Worm (Caenorhabditis elegans) whole organism, L3 larva: ENCODE data around the gene col-96.

Experiments used
- R02D3.7 ChIP-seq: fragments of 150-350 bp; optimal IDR thresholded peaks from 2 replicates; lab custom pipeline; 2014; ENCODE audit warnings: missing biosample characterization, missing genetic modification characterization
- aly-2 ChIP-seq: fragments of 150-350 bp; optimal IDR thresholded peaks from 2 replicates; lab custom pipeline; 2014; ENCODE audit warnings: missing biosample characterization, missing genetic modification characterization
- ama-1 ChIP-seq: fragments of 150-350 bp; optimal IDR thresholded peaks from 2 replicates; lab custom pipeline; 2018
- ceh-16 ChIP-seq: sonication (generic microtip); optimal IDR thresholded peaks from 2 replicates; lab custom pipeline; 2017; ENCODE audit warnings: missing biosample characterization, missing genetic modification characterization
- ceh-28 ChIP-seq: fragments of 150-350 bp; optimal IDR thresholded peaks from 2 replicates; lab custom pipeline; 2014; ENCODE audit warnings: missing biosample characterization, missing genetic modification reagents, missing genetic modification characterization
- ceh-82 ChIP-seq: fragments of 150-350 bp; optimal IDR thresholded peaks from 2 replicates; lab custom pipeline; 2014; ENCODE audit warnings: missing biosample characterization, missing genetic modification characterization
- ceh-9 ChIP-seq: sonication (generic microtip); optimal IDR thresholded peaks from 2 replicates; lab custom pipeline; 2018; ENCODE audit warnings: missing biosample characterization, missing genetic modification characterization
- egl-27 ChIP-seq: sonication (generic microtip); optimal IDR thresholded peaks from 4 replicates; lab custom pipeline; 2017; ENCODE audit warnings: missing biosample characterization, missing genetic modification reagents, missing genetic modification characterization
- egl-5 ChIP-seq: fragments of 150-350 bp; optimal IDR thresholded peaks from 2 replicates; lab custom pipeline; 2017; ENCODE audit warnings: missing biosample characterization, missing genetic modification reagents, missing genetic modification characterization, inconsistent platforms
- eor-1 ChIP-seq, 2 experiments: fragments of 150-350 bp; optimal IDR thresholded peaks; 2 replicates each; lab custom pipeline; 2014 to 2018; ENCODE audit warnings: missing biosample characterization in 2 of 2, missing genetic modification characterization in 2 of 2
- fkh-10 ChIP-seq: sonication (generic microtip); optimal IDR thresholded peaks from 2 replicates; lab custom pipeline; 2017; ENCODE audit warnings: missing biosample characterization, missing genetic modification reagents, missing genetic modification characterization
- fos-1 ChIP-seq: fragments of 150-350 bp; optimal IDR thresholded peaks from 2 replicates; lab custom pipeline; 2014; ENCODE audit warnings: missing biosample characterization, missing genetic modification characterization
- hmg-11 ChIP-seq: sonication (generic microtip); optimal IDR thresholded peaks from 2 replicates; lab custom pipeline; 2016; ENCODE audit warnings: missing genetic modification characterization, missing compliant biosample characterization
- jun-1 ChIP-seq: fragments of 150-350 bp; optimal IDR thresholded peaks from 2 replicates; lab custom pipeline; 2014; ENCODE audit warnings: missing biosample characterization, missing genetic modification reagents, missing genetic modification characterization
- lin-15B ChIP-seq: fragments of 150-350 bp; optimal IDR thresholded peaks from 2 replicates; lab custom pipeline; 2014; ENCODE audit warnings: missing biosample characterization, missing genetic modification characterization
- lin-39 ChIP-seq: fragments of 150-350 bp; optimal IDR thresholded peaks from 2 replicates; lab custom pipeline; 2018; ENCODE audit warnings: missing biosample characterization, missing genetic modification reagents, missing genetic modification characterization
- lsy-12 ChIP-seq: sonication (generic microtip); optimal IDR thresholded peaks from 2 replicates; lab custom pipeline; 2016; ENCODE audit warnings: mild to moderate bottlenecking, missing genetic modification characterization, missing compliant biosample characterization
- mdl-1 ChIP-seq: fragments of 150-350 bp; optimal IDR thresholded peaks from 2 replicates; lab custom pipeline; 2014; ENCODE audit warnings: missing biosample characterization, missing genetic modification characterization
- nfya-1 ChIP-seq: sonication (generic microtip); optimal IDR thresholded peaks from 2 replicates; lab custom pipeline; 2017; ENCODE audit warnings: missing genetic modification characterization, mild to moderate bottlenecking, missing compliant biosample characterization, antibody characterized with exemption, moderate library complexity; ENCODE audit not compliant: insufficient read depth
- nhr-12 ChIP-seq: fragments of 150-350 bp; optimal IDR thresholded peaks from 2 replicates; lab custom pipeline; 2014; ENCODE audit warnings: missing biosample characterization, missing genetic modification characterization
- nhr-23 ChIP-seq: fragments of 150-350 bp; optimal IDR thresholded peaks from 2 replicates; lab custom pipeline; 2014; ENCODE audit warnings: missing biosample characterization, missing genetic modification reagents, missing genetic modification characterization
- nhr-237 ChIP-seq: fragments of 150-350 bp; optimal IDR thresholded peaks from 2 replicates; lab custom pipeline; 2014; ENCODE audit warnings: missing biosample characterization, missing genetic modification characterization
- nhr-28 ChIP-seq: fragments of 150-350 bp; optimal IDR thresholded peaks from 2 replicates; lab custom pipeline; 2014; ENCODE audit warnings: missing biosample characterization, missing genetic modification characterization
- nhr-43 ChIP-seq: sonication (generic microtip); optimal IDR thresholded peaks from 2 replicates; lab custom pipeline; 2016; ENCODE audit warnings: mild to moderate bottlenecking, missing genetic modification characterization, missing compliant biosample characterization; ENCODE audit not compliant: poor library complexity, severe bottlenecking
- nhr-67 ChIP-seq: fragments of 150-350 bp; optimal IDR thresholded peaks from 2 replicates; lab custom pipeline; 2014; ENCODE audit warnings: missing biosample characterization, missing genetic modification characterization
- pha-4 ChIP-seq: fragments of 150-350 bp; optimal IDR thresholded peaks from 2 replicates; lab custom pipeline; 2014; ENCODE audit warnings: missing biosample characterization, missing genetic modification reagents, missing genetic modification characterization
- pqm-1 ChIP-seq: fragments of 150-350 bp; optimal IDR thresholded peaks from 2 replicates; lab custom pipeline; 2017; ENCODE audit warnings: missing biosample characterization, missing genetic modification characterization, inconsistent platforms
- sea-2 ChIP-seq: fragments of 150-350 bp; sonication (generic microtip); optimal IDR thresholded peaks from 4 replicates; lab custom pipeline; 2014; ENCODE audit warnings: missing biosample characterization, missing genetic modification reagents, missing genetic modification characterization
- skn-1 ChIP-seq: fragments of 150-350 bp; optimal IDR thresholded peaks from 2 replicates; lab custom pipeline; 2014; ENCODE audit warnings: missing biosample characterization, missing genetic modification characterization
- snpc-4 ChIP-seq: fragments of 150-350 bp; optimal IDR thresholded peaks from 2 replicates; lab custom pipeline; 2014; ENCODE audit warnings: missing biosample characterization, missing genetic modification characterization
- unc-39 ChIP-seq: sonication (generic microtip); optimal IDR thresholded peaks from 4 replicates; lab custom pipeline; 2017; ENCODE audit warnings: missing biosample characterization, missing genetic modification characterization
- unc-62 ChIP-seq: fragments of 150-350 bp; sonication (generic microtip); optimal IDR thresholded peaks from 4 replicates; lab custom pipeline; 2014; ENCODE audit warnings: missing biosample characterization, missing genetic modification reagents, missing genetic modification characterization
- ztf-11 ChIP-seq: fragments of 150-350 bp; optimal IDR thresholded peaks from 2 replicates; lab custom pipeline; 2014; ENCODE audit warnings: missing biosample characterization, missing genetic modification characterization

The col-96 gene

DNA sequence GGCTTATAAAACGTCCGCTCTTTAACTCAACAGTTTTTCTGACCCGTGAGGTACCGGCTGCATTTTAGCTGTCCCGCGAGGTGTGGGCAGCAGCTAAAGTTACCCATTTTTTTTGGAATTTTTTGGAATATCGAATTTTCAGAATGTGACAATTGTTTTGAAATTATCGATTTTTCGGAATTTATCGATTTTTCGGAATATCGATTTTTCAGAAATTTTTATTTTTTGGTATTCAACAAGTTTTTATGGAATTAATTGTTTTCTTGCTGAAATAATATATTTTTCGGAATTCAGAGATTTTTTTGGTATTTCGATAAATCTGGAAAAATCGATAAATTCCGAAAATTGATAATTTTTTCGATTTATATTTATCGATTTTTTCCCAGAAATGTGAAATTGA, 26.4 kb upstream of the col-96 start:
- TF ChIP-seq ceh-28 (tag; lab: Kevin White, UChicago) (peak; percentile 97), lsy-12 (no peak)
- TF ChIP-seq, all 47 proteins: peak for 1

DNA sequence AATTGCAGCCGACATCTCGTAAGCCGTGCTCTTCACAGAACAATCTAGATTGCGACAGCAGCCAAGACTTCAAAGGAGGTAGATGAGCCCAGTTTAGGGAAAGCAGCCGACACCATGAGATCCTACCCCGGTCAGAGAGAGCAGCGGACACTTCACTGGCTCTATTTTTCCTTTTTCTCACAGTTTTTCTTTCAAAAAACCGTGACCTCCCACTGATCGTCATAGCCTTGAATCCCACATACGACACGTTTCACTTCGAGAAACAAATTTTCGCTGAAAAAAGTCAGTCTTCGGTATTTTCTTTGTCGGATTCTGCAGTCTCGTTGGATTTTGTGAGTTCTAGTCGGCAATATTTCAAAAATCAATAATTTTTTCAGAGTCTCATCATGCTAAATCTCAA, 25.5 kb upstream of the col-96 start, which contains the start of gene Y41C4A.21:
Gene Y41C4A.21, plus strand, starts transcription at position 301 of the 400 bp plus-strand sequence.
- TF ChIP-seq snpc-4 (tag; lab: Kevin White, UChicago) (no peak), hmg-11 (tag; lab: Kevin White, UChicago) (no peak), unc-62 (GFP tag; lab: Kevin White, UChicago) (no peak), pha-4 (tag; lab: Kevin White, UChicago) (no peak), nhr-23 (tag; lab: Kevin White, UChicago) (no peak), mdl-1 (tag; lab: Kevin White, UChicago) (no peak)

DNA sequence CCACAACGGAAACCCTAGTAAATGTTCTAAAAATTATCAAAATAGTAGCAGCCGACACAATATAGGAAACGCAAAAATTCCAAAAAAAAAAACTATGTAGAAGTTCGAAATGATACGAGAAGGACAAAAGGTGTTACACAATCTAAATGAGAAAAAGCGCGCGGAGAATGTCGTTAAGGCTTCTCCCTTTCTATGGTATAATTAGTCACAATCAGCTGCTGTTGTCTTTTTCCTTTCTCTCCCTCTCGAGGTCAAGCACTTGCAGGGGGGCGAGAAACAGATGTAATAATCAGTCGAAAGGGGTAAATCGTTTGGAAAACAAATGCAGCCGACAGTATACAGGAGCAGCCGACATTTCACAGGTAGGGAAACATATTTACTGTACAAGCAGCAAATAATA, 24.9 kb upstream of the col-96 start:
- TF ChIP-seq unc-39 (tag; lab: Kevin White, UChicago) (no peak), aly-2 (no peak), nhr-43 (tag; lab: Kevin White, UChicago) (no peak), snpc-4 (tag; lab: Kevin White, UChicago) (no peak), pqm-1 (tag; lab: Kevin White, UChicago) (no peak), ceh-9 (tag; lab: Kevin White, UChicago) (no peak), egl-5 (tag; lab: Kevin White, UChicago) (no peak), jun-1 (tag; lab: Kevin White, UChicago) (no peak), fos-1 (tag; lab: Kevin White, UChicago) (no peak), nhr-67 (tag; lab: Kevin White, UChicago) (no peak), lin-15B (no peak), fkh-10 (GFP tag; lab: Kevin White, UChicago) (no peak), lin-39 (tag; lab: Kevin White, UChicago) (no peak), nhr-12 (tag; lab: Kevin White, UChicago) (no peak), hmg-11 (tag; lab: Kevin White, UChicago) (no peak), nhr-28 (tag; lab: Kevin White, UChicago) (no peak), ztf-11 (tag; lab: Kevin White, UChicago) (no peak), eor-1 (tag; optimal IDR thresholded peaks at IDR 0.05; lab: Kevin White, UChicago) (no peak), unc-62 (GFP tag; lab: Kevin White, UChicago) (no peak), mdl-1 (tag; lab: Kevin White, UChicago) (no peak)

DNA sequence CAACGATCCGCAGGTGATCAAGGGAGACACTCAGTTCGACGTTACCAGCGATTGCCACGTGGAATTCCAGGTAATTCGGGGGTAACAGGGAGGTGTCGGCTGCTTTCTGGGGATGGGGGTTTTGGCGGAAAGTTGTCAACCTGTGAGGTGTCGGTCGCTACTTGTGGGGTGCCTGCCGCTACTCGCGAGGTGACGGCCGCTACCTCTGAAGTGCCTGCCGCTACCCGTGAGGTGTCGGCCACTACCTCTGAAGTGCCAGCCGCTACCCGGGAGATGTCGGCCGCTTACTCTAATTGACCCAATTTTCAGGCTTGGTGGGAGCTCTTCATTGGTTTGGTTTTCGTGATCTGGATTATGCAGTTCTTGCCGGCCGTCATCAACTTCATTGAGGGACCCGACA, 24.3 kb upstream of the col-96 start:
- TF ChIP-seq skn-1 (tag; lab: Kevin White, UChicago) (no peak), ceh-82 (no peak), nhr-237 (tag; lab: Kevin White, UChicago) (no peak), R02D3.7 (tag; lab: Kevin White, UChicago) (no peak), fkh-10 (GFP tag; lab: Kevin White, UChicago) (no peak), aly-2 (no peak), nhr-28 (tag; lab: Kevin White, UChicago) (no peak)
- TF ChIP-seq, all 47 proteins: peak for 0

DNA sequence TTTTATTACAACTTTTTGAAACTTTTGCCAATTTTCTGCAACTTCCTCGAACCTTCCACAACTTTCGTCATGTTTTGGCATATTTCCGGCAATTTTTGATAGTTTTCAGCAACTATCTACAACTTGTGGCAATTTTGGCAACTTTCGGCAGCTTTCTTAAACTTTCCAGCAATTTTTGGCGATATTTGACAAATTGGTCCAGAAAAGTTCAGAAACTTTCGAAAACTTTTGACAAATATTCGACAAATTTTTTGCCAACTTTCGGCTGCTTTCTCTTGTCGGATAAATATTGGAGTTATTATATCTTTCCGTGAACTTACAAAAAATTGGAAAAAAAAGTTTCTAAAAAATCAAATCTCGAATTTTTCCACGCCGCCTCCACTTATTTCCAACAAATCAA, 23.7 kb upstream of the col-96 start, which contains the start of gene Y41C4A.18:
Gene Y41C4A.18, plus strand, starts transcription at position 301 of the 400 bp plus-strand sequence.
- TF ChIP-seq ztf-11 (tag; lab: Kevin White, UChicago) (no peak), nfya-1 (no peak), R02D3.7 (tag; lab: Kevin White, UChicago) (no peak), egl-27 (tag; lab: Kevin White, UChicago) (no peak), sea-2 (GFP tag; lab: Kevin White, UChicago) (no peak), ceh-16 (tag; lab: Kevin White, UChicago) (no peak), unc-62 (GFP tag; lab: Kevin White, UChicago) (no peak), fos-1 (tag; lab: Kevin White, UChicago) (no peak), nhr-28 (tag; lab: Kevin White, UChicago) (no peak), nhr-43 (tag; lab: Kevin White, UChicago) (no peak), nhr-12 (tag; lab: Kevin White, UChicago) (no peak), eor-1 (tag; optimal IDR thresholded peaks at IDR 0.05; lab: Kevin White, UChicago) (no peak), ama-1 (lab: Kevin White, UChicago) (no peak), fkh-10 (GFP tag; lab: Kevin White, UChicago) (no peak), ceh-9 (tag; lab: Kevin White, UChicago) (no peak)
